Worm (Caenorhabditis elegans) whole organism, young adult: Measurements from ENCODE around the gene clec-148.

Source experiments
- B0019.2 ChIP-seq: fragments of 200-800 bp; sonication (Bioruptor generic); conservative IDR thresholded peaks from 2 replicates; pipeline ENCODE4 v1.3.6; 2022; ENCODE audit warnings: missing genetic modification reagents, missing genetic modification characterization, missing compliant biosample characterization
- B0261.1 ChIP-seq: sonication (generic microtip); optimal IDR thresholded peaks from 2 replicates; lab custom pipeline; 2016; ENCODE audit warnings: mild to moderate bottlenecking, missing genetic modification characterization, moderate library complexity, missing compliant biosample characterization
- B0336.3 ChIP-seq: fragments of 200-800 bp; sonication (Bioruptor generic); IDR thresholded peaks from 2 replicates; pipeline ENCODE4 v1.3.6; 2022; ENCODE audit warnings: missing genetic modification characterization, missing compliant biosample characterization
- F55B11.4 ChIP-seq: sonication (generic microtip); optimal IDR thresholded peaks from 2 replicates; lab custom pipeline; 2016; ENCODE audit warnings: missing compliant biosample characterization, missing genetic modification characterization, borderline replicate concordance; ENCODE audit not compliant: insufficient read depth
- F57A8.1 ChIP-seq: fragments of 200-800 bp; sonication (Bioruptor generic); optimal IDR thresholded peaks from 2 replicates; lab custom pipeline; 2018; ENCODE audit warnings: mild to moderate bottlenecking, missing genetic modification characterization, moderate library complexity, missing compliant biosample characterization
- K11D2.4 ChIP-seq: fragments of 200-800 bp; sonication (Bioruptor generic); IDR thresholded peaks from 2 replicates; pipeline ENCODE4 v1.3.6; 2022; ENCODE audit warnings: missing genetic modification reagents, missing genetic modification characterization, missing compliant biosample characterization
- Y56A3A.18 ChIP-seq: fragments of 200-800 bp; sonication (Bioruptor generic); IDR thresholded peaks from 2 replicates; pipeline ENCODE4 v1.3.6; 2022; ENCODE audit warnings: missing genetic modification reagents, missing genetic modification characterization, missing compliant biosample characterization
- Y67H2A.10 ChIP-seq: fragments of 200-800 bp; sonication (Bioruptor generic); conservative IDR thresholded peaks from 2 replicates; pipeline ENCODE4 v1.3.6; 2022; ENCODE audit warnings: missing genetic modification reagents, missing genetic modification characterization, missing compliant biosample characterization
- Y79H2A.3 ChIP-seq: fragments of 200-800 bp; sonication (Bioruptor generic); conservative IDR thresholded peaks from 2 replicates; pipeline ENCODE4 v1.3.6; 2022; ENCODE audit warnings: missing genetic modification reagents, missing genetic modification characterization, missing compliant biosample characterization
- ama-1 ChIP-seq, 3 experiments: fragments of 150-350 bp in 1 of 3; sonication (generic microtip) in 2 of 3; optimal IDR thresholded peaks; 2 replicates each; lab custom pipeline; 2014 to 2018; ENCODE audit warnings: missing biosample characterization in 2 of 3, missing genetic modification characterization in 2 of 3, missing genetic modification reagents in 2 of 3
- athp-1 ChIP-seq: sonication (generic microtip); optimal IDR thresholded peaks from 2 replicates; lab custom pipeline; 2017; ENCODE audit warnings: mild to moderate bottlenecking, missing genetic modification characterization, missing compliant biosample characterization
- attf-3 ChIP-seq: fragments of 200-800 bp; sonication (Bioruptor generic); conservative IDR thresholded peaks from 2 replicates; pipeline ENCODE4 v1.3.6; 2022; ENCODE audit warnings: missing genetic modification reagents, missing genetic modification characterization, missing compliant biosample characterization
- attf-5 ChIP-seq: fragments of 200-800 bp; sonication (Bioruptor generic); optimal IDR thresholded peaks from 2 replicates; lab custom pipeline; 2018; ENCODE audit warnings: mild to moderate bottlenecking, missing genetic modification characterization, missing compliant biosample characterization
- ceh-40 ChIP-seq: fragments of 200-800 bp; sonication (Bioruptor generic); IDR thresholded peaks from 2 replicates; pipeline ENCODE4 v1.3.6; 2022; ENCODE audit warnings: missing genetic modification characterization, missing compliant biosample characterization
- dpl-1 ChIP-seq: fragments of 150-350 bp; optimal IDR thresholded peaks from 2 replicates; lab custom pipeline; 2014; ENCODE audit warnings: missing biosample characterization, missing genetic modification reagents, missing genetic modification characterization
- egl-18 ChIP-seq: fragments of 200-800 bp; sonication (Bioruptor generic); IDR thresholded peaks from 2 replicates; pipeline ENCODE4 v1.3.6; 2022; ENCODE audit warnings: missing genetic modification reagents, missing genetic modification characterization, missing compliant biosample characterization
- egl-44 ChIP-seq: fragments of 200-800 bp; sonication (Bioruptor generic); IDR thresholded peaks from 2 replicates; pipeline ENCODE4 v1.3.6; 2022; ENCODE audit warnings: missing genetic modification reagents, missing genetic modification characterization, missing compliant biosample characterization
- egrh-3 ChIP-seq: fragments of 200-800 bp; sonication (Bioruptor generic); IDR thresholded peaks from 2 replicates; pipeline ENCODE4 v1.3.6; 2022; ENCODE audit warnings: missing genetic modification reagents, missing genetic modification characterization, missing compliant biosample characterization
- hrde-1 ChIP-seq: sonication (generic microtip); optimal IDR thresholded peaks from 2 replicates; lab custom pipeline; 2016; ENCODE audit warnings: missing genetic modification characterization, mild to moderate bottlenecking, missing compliant biosample characterization, moderate library complexity, missing genotype, missing genetic modification reagents, borderline replicate concordance
- let-526 ChIP-seq: fragments of 200-800 bp; sonication (Bioruptor generic); IDR thresholded peaks from 2 replicates; pipeline ENCODE4 v1.3.6; 2022; ENCODE audit warnings: missing genetic modification reagents, missing genetic modification characterization, missing compliant biosample characterization
- lin-35 ChIP-seq, 3 experiments: fragments of 150-350 bp in 2 of 3; sonication (generic microtip) in 1 of 3; optimal IDR thresholded peaks; 2 replicates each; lab custom pipeline; 2014 to 2018; ENCODE audit warnings: missing biosample characterization in 3 of 3, missing genetic modification characterization in 3 of 3, missing genetic modification reagents in 3 of 3
- lsl-1 ChIP-seq: fragments of 200-800 bp; sonication (Bioruptor generic); optimal IDR thresholded peaks from 2 replicates; lab custom pipeline; 2018; ENCODE audit warnings: mild to moderate bottlenecking, missing genetic modification characterization, moderate library complexity, missing compliant biosample characterization
- lsy-27 ChIP-seq: sonication (generic microtip); optimal IDR thresholded peaks from 2 replicates; lab custom pipeline; 2017; ENCODE audit warnings: missing genetic modification characterization, mild to moderate bottlenecking, missing compliant biosample characterization, antibody characterized with exemption, missing genotype, borderline replicate concordance; ENCODE audit not compliant: insufficient read depth
- nhr-120 ChIP-seq: fragments of 200-800 bp; sonication (Bioruptor generic); IDR thresholded peaks from 2 replicates; pipeline ENCODE4 v1.3.6; 2022; ENCODE audit warnings: missing genetic modification characterization, missing compliant biosample characterization
- nhr-27 ChIP-seq: fragments of 200-800 bp; sonication (Bioruptor generic); optimal IDR thresholded peaks from 2 replicates; lab custom pipeline; 2018; ENCODE audit warnings: mild to moderate bottlenecking, missing genetic modification characterization, moderate library complexity, missing compliant biosample characterization
- nhr-80 ChIP-seq: sonication (generic microtip); optimal IDR thresholded peaks from 2 replicates; lab custom pipeline; 2016; ENCODE audit warnings: missing genetic modification characterization, missing compliant biosample characterization
- pbrm-1 ChIP-seq: fragments of 200-800 bp; sonication (Bioruptor generic); IDR thresholded peaks from 2 replicates; pipeline ENCODE4 v1.3.6; 2022; ENCODE audit warnings: missing genetic modification reagents, missing genetic modification characterization, missing compliant biosample characterization
- pha-4 ChIP-seq: fragments of 150-350 bp; sonication (generic microtip); optimal IDR thresholded peaks from 2 replicates; lab custom pipeline; 2014; ENCODE audit warnings: missing biosample characterization, missing genetic modification reagents, missing genetic modification characterization
- sdz-38 ChIP-seq: sonication (generic microtip); optimal IDR thresholded peaks from 2 replicates; lab custom pipeline; 2016; ENCODE audit warnings: missing genotype, missing genetic modification characterization, missing compliant biosample characterization
- snpc-1.1 ChIP-seq: sonication (generic microtip); optimal IDR thresholded peaks from 2 replicates; lab custom pipeline; 2017; ENCODE audit warnings: missing genetic modification characterization, mild to moderate bottlenecking, missing compliant biosample characterization, antibody characterized with exemption, moderate library complexity, missing genotype, missing genetic modification reagents; ENCODE audit not compliant: insufficient read depth
- zfh-2 ChIP-seq: fragments of 200-800 bp; sonication (Bioruptor generic); conservative IDR thresholded peaks from 2 replicates; pipeline ENCODE4 v1.3.6; 2022; ENCODE audit warnings: missing genetic modification reagents, missing genetic modification characterization, missing compliant biosample characterization
- ztf-18 ChIP-seq: sonication (generic microtip); optimal IDR thresholded peaks from 2 replicates; lab custom pipeline; 2016; ENCODE audit warnings: missing genotype, mild to moderate bottlenecking, missing genetic modification characterization, missing compliant biosample characterization
- ztf-26 ChIP-seq: sonication (generic microtip); optimal IDR thresholded peaks from 2 replicates; lab custom pipeline; 2017; ENCODE audit warnings: missing genetic modification characterization, missing compliant biosample characterization
- ztf-28 ChIP-seq: fragments of 200-800 bp; sonication (Bioruptor generic); IDR thresholded peaks from 2 replicates; pipeline ENCODE4 v1.3.6; 2022; ENCODE audit warnings: missing genetic modification reagents, missing genetic modification characterization, missing compliant biosample characterization

The clec-148 gene

ce11 chrIII:184335-184734 lies 8.7 kb upstream of the clec-148 start:
- TF ChIP-seq sdz-38 (tag; lab: Kevin White, UChicago), result no peak
- no peak for TF ChIP-seq egl-44 (GFP tag; lab: Robert Waterston, UW)
- no peak for TF ChIP-seq attf-3 (GFP tag; lab: Robert Waterston, UW)

- no peak for TF ChIP-seq K11D2.4 (GFP tag; lab: Robert Waterston, UW)
- TF ChIP-seq lin-35 (GFP tag; optimal IDR thresholded peaks at IDR 0.05; lab: Kevin White, UChicago), result no peak
- no peak for TF ChIP-seq F55B11.4 (tag; lab: Kevin White, UChicago)
- TF ChIP-seq ztf-18 (tag; lab: Kevin White, UChicago), result no peak
- TF ChIP-seq B0261.1 (tag; lab: Kevin White, UChicago), result no peak
- no peak for TF ChIP-seq nhr-120 (GFP tag; lab: Robert Waterston, UW)
- TF ChIP-seq hrde-1 (tag; lab: Kevin White, UChicago), result no peak
- TF ChIP-seq Y79H2A.3 (GFP tag; lab: Robert Waterston, UW), result no peak
- TF ChIP-seq B0019.2, result no peak
- no peak for TF ChIP-seq lsy-27 (tag; lab: Kevin White, UChicago)
- TF ChIP-seq egl-44 (GFP tag; lab: Robert Waterston, UW), result no peak
Measured at ce11 chrIII:183072-183471, 7.4 kb upstream of the clec-148 start.

ce11 chrIII:182080-182479 lies 6.4 kb upstream of the clec-148 start, which contains the start of gene F40G9.15:
TSS of gene F40G9.15 (plus strand) at chrIII:182380.
- TF ChIP-seq Y56A3A.18 (no peak), let-526 (GFP tag; lab: Robert Waterston, UW) (no peak), ztf-26 (tag; lab: Kevin White, UChicago) (no peak), ztf-28 (GFP tag; lab: Robert Waterston, UW) (no peak), athp-1 (tag; lab: Kevin White, UChicago) (no peak), sdz-38 (tag; lab: Kevin White, UChicago) (no peak), zfh-2 (no peak), dpl-1 (GFP tag; lab: Kevin White, UChicago) (no peak), F57A8.1 (no peak), ceh-40 (no peak), egl-44 (GFP tag; lab: Robert Waterston, UW) (no peak), nhr-80 (tag; lab: Kevin White, UChicago) (no peak), attf-5 (no peak), nhr-120 (GFP tag; lab: Robert Waterston, UW) (no peak), Y67H2A.10 (GFP tag; lab: Robert Waterston, UW) (no peak)

- TF ChIP-seq lsl-1 (no peak), nhr-80 (tag; lab: Kevin White, UChicago) (no peak), ama-1 (optimal IDR thresholded peaks at IDR 0.05; lab: Kevin White, UChicago) (no peak), ama-1 (GFP tag; optimal IDR thresholded peaks at IDR 0.05; lab: Kevin White, UChicago) (no peak)
Measured at ce11 chrIII:180963-181362, 5.3 kb upstream of the clec-148 start, which contains the start of gene F40G9.5. TSS of gene F40G9.5 (plus strand) at chrIII:181263.

DNA sequence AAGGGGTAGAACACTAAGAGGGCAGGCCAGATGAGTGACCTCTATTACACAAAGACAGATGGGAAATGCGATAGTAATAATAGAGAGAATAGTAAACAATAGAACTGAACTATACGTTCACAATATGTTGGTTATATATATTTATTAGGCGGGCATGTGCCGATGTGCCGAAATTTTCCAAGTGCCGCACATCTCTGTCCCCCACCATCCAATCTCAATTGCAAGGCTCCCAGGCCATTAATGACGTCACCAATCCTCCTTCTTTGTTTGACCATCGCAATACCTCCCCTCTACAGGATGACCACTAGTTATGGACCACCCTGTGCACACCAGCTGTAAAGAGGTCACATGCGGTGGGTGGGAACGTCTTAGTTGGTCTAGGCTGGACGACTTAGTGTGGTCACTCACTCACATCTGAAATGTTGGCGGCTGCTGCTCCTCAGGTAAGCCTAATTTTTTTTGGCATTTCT lies 3.5 kb upstream of the clec-148 start, which contains the start of gene F40G9.6:
TSS of gene F40G9.6 (plus strand) at position 420 of the 470 bp plus-strand sequence.
- TF ChIP-seq pha-4 (tag; lab: Kevin White, UChicago) (no peak), B0336.3 (no peak), egrh-3 (GFP tag; lab: Robert Waterston, UW) (no peak), attf-5 (no peak), Y79H2A.3 (GFP tag; lab: Robert Waterston, UW) (no peak), pbrm-1 (no peak), egl-18 (no peak), snpc-1.1 (no peak), nhr-27 (tag; lab: Kevin White, UChicago) (no peak)
